Worm (Caenorhabditis elegans) whole organism, L4 larva: ENCODE results near the gene div-1.

Experiments
- F10B5.3 ChIP-seq: sonication (generic microtip); optimal IDR thresholded peaks from 2 replicates; lab custom pipeline; 2016; ENCODE audit warnings: mild to moderate bottlenecking, missing genetic modification characterization, missing compliant biosample characterization
- F37D6.2 ChIP-seq: sonication (generic microtip); optimal IDR thresholded peaks from 2 replicates; lab custom pipeline; 2016; ENCODE audit warnings: mild to moderate bottlenecking, missing genetic modification characterization, missing compliant biosample characterization
- F49E8.2 ChIP-seq: sonication (generic microtip); optimal IDR thresholded peaks from 2 replicates; lab custom pipeline; 2016; ENCODE audit warnings: missing compliant biosample characterization, mild to moderate bottlenecking, missing genetic modification characterization, borderline replicate concordance
- R02D3.7 ChIP-seq: fragments of 150-350 bp; sonication (generic microtip); optimal IDR thresholded peaks from 3 replicates; lab custom pipeline; 2014; ENCODE audit warnings: missing biosample characterization, missing genetic modification characterization
- T20F7.1 ChIP-seq: fragments of 200-800 bp; sonication (Bioruptor generic); optimal IDR thresholded peaks from 2 replicates; lab custom pipeline; 2018; ENCODE audit warnings: mild to moderate bottlenecking, missing genetic modification characterization, missing compliant biosample characterization
- T26A8.4 ChIP-seq: fragments of 200-800 bp; sonication (Bioruptor generic); IDR thresholded peaks from 2 replicates; pipeline ENCODE4 v1.3.6; 2022; ENCODE audit warnings: missing genetic modification characterization, missing compliant biosample characterization
- Y48G9A.11 ChIP-seq: fragments of 200-800 bp; sonication (Bioruptor generic); IDR thresholded peaks from 2 replicates; pipeline ENCODE4 v1.3.6; 2022; ENCODE audit warnings: missing genetic modification reagents, missing genetic modification characterization, missing compliant biosample characterization
- ZK546.5 ChIP-seq, 2 experiments: sonication (generic microtip); optimal IDR thresholded peaks; 2 replicates each; lab custom pipeline; 2017; ENCODE audit warnings: missing biosample characterization in 2 of 2, missing genetic modification characterization in 2 of 2
- attf-4 ChIP-seq: sonication (generic microtip); optimal IDR thresholded peaks from 3 replicates; lab custom pipeline; 2017; ENCODE audit warnings: missing biosample characterization, missing genetic modification characterization
- ceh-20 ChIP-seq: fragments of 200-800 bp; sonication (Bioruptor generic); IDR thresholded peaks from 2 replicates; pipeline ENCODE4 v1.3.6; 2022; ENCODE audit warnings: missing genetic modification reagents, missing genetic modification characterization, missing compliant biosample characterization
- ceh-28 ChIP-seq: fragments of 150-350 bp; optimal IDR thresholded peaks from 2 replicates; lab custom pipeline; 2014; ENCODE audit warnings: missing biosample characterization, missing genetic modification reagents, missing genetic modification characterization
- ceh-32 ChIP-seq: sonication (generic microtip); optimal IDR thresholded peaks from 2 replicates; lab custom pipeline; 2016; ENCODE audit warnings: mild to moderate bottlenecking, missing genetic modification characterization, missing compliant biosample characterization; ENCODE audit not compliant: poor library complexity
- ceh-44 ChIP-seq: fragments of 200-800 bp; sonication (Bioruptor generic); IDR thresholded peaks from 2 replicates; pipeline ENCODE4 v1.3.6; 2022; ENCODE audit warnings: missing genetic modification reagents, missing genetic modification characterization, missing compliant biosample characterization
- ces-1 ChIP-seq: fragments of 150-350 bp; sonication (generic microtip); optimal IDR thresholded peaks from 4 replicates; lab custom pipeline; 2014; ENCODE audit warnings: missing biosample characterization, missing genetic modification reagents, missing genetic modification characterization
- daf-12 ChIP-seq: fragments of 150-350 bp; optimal IDR thresholded peaks from 2 replicates; lab custom pipeline; 2014; ENCODE audit warnings: missing biosample characterization, missing genetic modification reagents, missing genetic modification characterization
- daf-8 ChIP-seq: fragments of 200-800 bp; sonication (Bioruptor generic); IDR thresholded peaks from 2 replicates; pipeline ENCODE4 v1.3.6; 2022; ENCODE audit warnings: missing genetic modification characterization, missing compliant biosample characterization
- dmd-6 ChIP-seq: fragments of 200-800 bp; sonication (Bioruptor generic); IDR thresholded peaks from 2 replicates; pipeline ENCODE4 v1.3.6; 2022; ENCODE audit warnings: missing genetic modification reagents, missing genetic modification characterization, missing compliant biosample characterization
- dmd-8 ChIP-seq: fragments of 200-800 bp; sonication (Bioruptor generic); IDR thresholded peaks from 2 replicates; pipeline ENCODE4 v1.3.6; 2022; ENCODE audit warnings: missing genetic modification characterization, missing compliant biosample characterization
- fkh-10 ChIP-seq: fragments of 150-350 bp; optimal IDR thresholded peaks from 2 replicates; lab custom pipeline; 2014; ENCODE audit warnings: missing biosample characterization, missing genetic modification reagents, missing genetic modification characterization
- gei-8 ChIP-seq: fragments of 200-800 bp; sonication (Bioruptor generic); optimal IDR thresholded peaks from 2 replicates; lab custom pipeline; 2018; ENCODE audit warnings: mild to moderate bottlenecking, missing genetic modification characterization, missing compliant biosample characterization
- hlh-11 ChIP-seq: fragments of 200-800 bp; sonication (Bioruptor generic); optimal IDR thresholded peaks from 2 replicates; lab custom pipeline; 2018; ENCODE audit warnings: mild to moderate bottlenecking, missing genetic modification characterization, missing compliant biosample characterization
- hlh-30 ChIP-seq: sonication (generic microtip); optimal IDR thresholded peaks from 2 replicates; lab custom pipeline; 2017; ENCODE audit warnings: antibody characterized with exemption, mild to moderate bottlenecking, missing genetic modification characterization, missing compliant biosample characterization; ENCODE audit not compliant: insufficient read depth
- hmg-1.1 ChIP-seq: fragments of 200-800 bp; sonication (Bioruptor generic); IDR thresholded peaks from 2 replicates; pipeline ENCODE4 v1.3.6; 2022; ENCODE audit warnings: missing genetic modification reagents, missing genetic modification characterization, missing compliant biosample characterization
- lim-7 ChIP-seq: fragments of 200-800 bp; sonication (Bioruptor generic); IDR thresholded peaks from 2 replicates; pipeline ENCODE4 v1.3.6; 2022; ENCODE audit warnings: missing genetic modification characterization, missing compliant biosample characterization
- lin-13 ChIP-seq: fragments of 150-350 bp; optimal IDR thresholded peaks from 2 replicates; lab custom pipeline; 2014; ENCODE audit warnings: missing biosample characterization, missing genetic modification reagents, missing genetic modification characterization
- lin-38 ChIP-seq: fragments of 200-800 bp; sonication (Bioruptor generic); IDR thresholded peaks from 2 replicates; pipeline ENCODE4 v1.3.6; 2022; ENCODE audit warnings: missing genetic modification reagents, missing genetic modification characterization, missing compliant biosample characterization
- madf-9 ChIP-seq: fragments of 200-800 bp; sonication (Bioruptor generic); conservative IDR thresholded peaks from 2 replicates; pipeline ENCODE4 v1.3.6; 2022; ENCODE audit warnings: missing genetic modification reagents, missing genetic modification characterization, missing compliant biosample characterization
- mdl-1 ChIP-seq, 2 experiments: fragments of 150-350 bp in 1 of 2; sonication (generic microtip) in 1 of 2; optimal IDR thresholded peaks; 2 replicates each; lab custom pipeline; 2014 to 2017; ENCODE audit warnings: missing biosample characterization in 2 of 2, missing genetic modification characterization in 2 of 2
- mep-1 ChIP-seq: fragments of 150-350 bp; sonication (generic microtip); optimal IDR thresholded peaks from 3 replicates; lab custom pipeline; 2014; ENCODE audit warnings: missing biosample characterization, missing genetic modification characterization
- mes-2 ChIP-seq: sonication (generic microtip); optimal IDR thresholded peaks from 2 replicates; lab custom pipeline; 2016; ENCODE audit warnings: missing genotype, mild to moderate bottlenecking, missing genetic modification characterization, missing compliant biosample characterization; ENCODE audit not compliant: poor library complexity, severe bottlenecking
- nhr-102 ChIP-seq: sonication (generic microtip); optimal IDR thresholded peaks from 2 replicates; lab custom pipeline; 2016; ENCODE audit warnings: mild to moderate bottlenecking, missing genetic modification characterization, moderate library complexity, missing compliant biosample characterization
- nhr-11 ChIP-seq: fragments of 150-350 bp; optimal IDR thresholded peaks from 2 replicates; lab custom pipeline; 2014; ENCODE audit warnings: missing biosample characterization, missing genetic modification characterization
- nhr-28 ChIP-seq: fragments of 150-350 bp; optimal IDR thresholded peaks from 2 replicates; lab custom pipeline; 2014; ENCODE audit warnings: missing biosample characterization, missing genetic modification characterization
- nhr-41 ChIP-seq: fragments of 200-800 bp; sonication (Bioruptor generic); IDR thresholded peaks from 2 replicates; pipeline ENCODE4 v1.3.6; 2022; ENCODE audit warnings: missing genetic modification reagents, missing genetic modification characterization, missing compliant biosample characterization
- nhr-42 ChIP-seq: fragments of 200-800 bp; sonication (Bioruptor generic); IDR thresholded peaks from 2 replicates; pipeline ENCODE4 v1.3.6; 2022; ENCODE audit warnings: missing genetic modification characterization, missing compliant biosample characterization
- nhr-6 ChIP-seq: fragments of 150-350 bp; optimal IDR thresholded peaks from 2 replicates; lab custom pipeline; 2014; ENCODE audit warnings: missing biosample characterization, missing genetic modification characterization
- nhr-76 ChIP-seq: fragments of 150-350 bp; optimal IDR thresholded peaks from 2 replicates; lab custom pipeline; 2014; ENCODE audit warnings: missing biosample characterization, missing genetic modification characterization
- nhr-77 ChIP-seq: fragments of 150-350 bp; optimal IDR thresholded peaks from 2 replicates; lab custom pipeline; 2014; ENCODE audit warnings: missing biosample characterization, missing genetic modification characterization
- php-3 ChIP-seq: fragments of 200-800 bp; sonication (Bioruptor generic); IDR thresholded peaks from 2 replicates; pipeline ENCODE4 v1.3.6; 2022; ENCODE audit warnings: missing genetic modification reagents, missing genetic modification characterization, missing compliant biosample characterization
- sdz-12 ChIP-seq: fragments of 200-800 bp; sonication (Bioruptor generic); optimal IDR thresholded peaks from 2 replicates; lab custom pipeline; 2018; ENCODE audit warnings: mild to moderate bottlenecking, missing genetic modification characterization, missing compliant biosample characterization
- set-16 ChIP-seq: fragments of 200-800 bp; sonication (Bioruptor generic); IDR thresholded peaks from 2 replicates; pipeline ENCODE4 v1.3.6; 2022; ENCODE audit warnings: missing genetic modification reagents, missing genetic modification characterization, missing compliant biosample characterization
- skn-1 ChIP-seq: fragments of 150-350 bp; optimal IDR thresholded peaks from 2 replicates; lab custom pipeline; 2014; ENCODE audit warnings: missing biosample characterization, missing genetic modification characterization
- spr-1 ChIP-seq: sonication (generic microtip); optimal IDR thresholded peaks from 2 replicates; lab custom pipeline; 2016; ENCODE audit warnings: mild to moderate bottlenecking, missing genetic modification characterization, missing compliant biosample characterization
- spr-3 ChIP-seq: fragments of 200-800 bp; sonication (Bioruptor generic); optimal IDR thresholded peaks from 2 replicates; lab custom pipeline; 2018; ENCODE audit warnings: mild to moderate bottlenecking, missing genetic modification characterization, missing compliant biosample characterization
- tag-97 ChIP-seq: fragments of 200-800 bp; sonication (Bioruptor generic); IDR thresholded peaks from 2 replicates; pipeline ENCODE4 v1.3.6; 2022; ENCODE audit warnings: missing genetic modification characterization, missing compliant biosample characterization
- unc-130 ChIP-seq: sonication (generic microtip); optimal IDR thresholded peaks from 2 replicates; lab custom pipeline; 2016; ENCODE audit warnings: missing genetic modification reagents, missing genetic modification characterization, missing compliant biosample characterization
- unc-62 ChIP-seq, 3 experiments: fragments of 150-350 bp in 1 of 3; sonication (generic microtip); optimal IDR thresholded peaks in 2 of 3; peaks in 1 of 3; 1 replicate in 1 of 3; 2 replicates in 2 of 3; lab custom pipeline; 2014 to 2017; ENCODE audit warnings: missing biosample characterization in 3 of 3, missing genetic modification characterization in 3 of 3, missing genetic modification reagents in 3 of 3, missing genotype in 1 of 3
- zfp-2 ChIP-seq: sonication (generic microtip); optimal IDR thresholded peaks from 2 replicates; lab custom pipeline; 2016; ENCODE audit warnings: mild to moderate bottlenecking, missing genetic modification characterization, missing compliant biosample characterization
- zfp-3 ChIP-seq: fragments of 200-800 bp; sonication (Bioruptor generic); conservative IDR thresholded peaks from 2 replicates; pipeline ENCODE4 v1.3.6; 2022; ENCODE audit warnings: missing genetic modification reagents, missing genetic modification characterization, missing compliant biosample characterization
- zip-2 ChIP-seq: fragments of 150-350 bp; optimal IDR thresholded peaks from 2 replicates; lab custom pipeline; 2014; ENCODE audit warnings: missing biosample characterization, missing genetic modification characterization

The div-1 gene

DNA sequence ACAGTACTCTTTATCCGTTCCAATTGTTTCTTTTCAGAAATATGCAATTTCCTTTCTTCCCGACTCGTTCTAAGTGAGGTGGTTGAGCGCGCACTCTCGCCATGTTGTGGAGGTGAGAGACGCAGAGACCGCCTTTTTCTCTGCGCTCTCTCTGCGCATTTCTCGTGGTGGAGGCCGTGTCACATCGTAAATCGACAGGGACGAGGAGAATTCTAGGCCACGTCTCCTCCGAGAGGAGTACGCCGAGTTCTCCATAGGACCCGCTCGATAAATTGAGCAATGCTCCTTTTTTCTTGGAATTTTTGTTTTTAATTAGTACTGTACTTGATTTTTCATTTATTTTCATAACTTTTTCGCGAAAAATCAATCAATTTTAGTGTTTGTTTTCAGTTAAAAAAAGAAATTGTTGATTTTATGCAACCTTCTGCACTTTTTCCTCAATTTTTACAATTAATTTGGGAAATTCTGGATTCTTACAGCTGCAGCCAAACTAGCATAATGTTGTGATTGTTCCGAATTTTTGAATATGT lies 22.5 kb upstream of the div-1 start, which contains the start of gene cnk-1:
TSS of gene cnk-1 (plus strand) at position 480 of the 530 bp plus-strand sequence.
- peak; percentile 99 for TF ChIP-seq madf-9
- TF ChIP-seq ceh-28 = no peak
- no peak for TF ChIP-seq skn-1 (tag; lab: Kevin White, UChicago)
- TF ChIP-seq ceh-44 (GFP tag; lab: Robert Waterston, UW) = peak; percentile 99
- peak; percentile 81 for TF ChIP-seq nhr-102
- TF ChIP-seq ces-1 (GFP tag; lab: Kevin White, UChicago) = no peak
- peak; percentile 69 for TF ChIP-seq hlh-11 (tag; lab: Kevin White, UChicago)
- no peak for TF ChIP-seq spr-1 (tag; lab: Kevin White, UChicago)
- peak; percentile 42 for TF ChIP-seq mep-1 (tag; lab: Kevin White, UChicago)
- peak; percentile 98 for TF ChIP-seq lin-38 (GFP tag; lab: Robert Waterston, UW)
- TF ChIP-seq lim-7 (GFP tag; lab: Robert Waterston, UW) = no peak; the same call in 1 of the 2 replicates
- peak; percentile 6 for TF ChIP-seq nhr-77 (tag; lab: Kevin White, UChicago)
- TF ChIP-seq nhr-11 (tag; lab: Kevin White, UChicago) = peak; percentile 1
- TF ChIP-seq lin-13 = peak; percentile 51
- TF ChIP-seq spr-3 (GFP tag; lab: Kevin White, UChicago) = peak; percentile 44
- no peak for TF ChIP-seq zip-2 (tag; lab: Kevin White, UChicago)
- no peak for TF ChIP-seq gei-8
- TF ChIP-seq sdz-12 (GFP tag; lab: Kevin White, UChicago) = peak; percentile 74
- TF ChIP-seq attf-4 (tag; lab: Kevin White, UChicago) = no peak
- TF ChIP-seq F10B5.3 = no peak
- TF ChIP-seq nhr-42 (GFP tag; lab: Robert Waterston, UW) = peak; percentile 97
- TF ChIP-seq nhr-76 (tag; lab: Kevin White, UChicago) = no peak
- no peak for TF ChIP-seq T20F7.1 (GFP tag; lab: Kevin White, UChicago)
- TF ChIP-seq Y48G9A.11 = peak; percentile 96
- no peak for TF ChIP-seq ZK546.5 (tag; optimal IDR thresholded peaks at IDR 0.05; lab: Kevin White, UChicago)
- peak; percentile 97 for TF ChIP-seq T26A8.4 (GFP tag; lab: Robert Waterston, UW)
- TF ChIP-seq php-3 (GFP tag; lab: Robert Waterston, UW) = peak; percentile 96
- peak; percentile 85 for TF ChIP-seq dmd-8 (GFP tag; lab: Robert Waterston, UW)
- TF ChIP-seq nhr-28 = no peak
- TF ChIP-seq fkh-10 (GFP tag; lab: Kevin White, UChicago) = no peak
- no peak for TF ChIP-seq daf-12 (tag; lab: Kevin White, UChicago)
- peak; percentile 94 for TF ChIP-seq unc-130 (GFP tag; lab: Kevin White, UChicago)
- peak; percentile 74; the same call in 1 of the 2 replicates for TF ChIP-seq nhr-41 (GFP tag; lab: Robert Waterston, UW)
- TF ChIP-seq mes-2 (tag; lab: Kevin White, UChicago) = peak; percentile 99
- peak; percentile 98 for TF ChIP-seq tag-97 (GFP tag; lab: Robert Waterston, UW)
- TF ChIP-seq zfp-3 = peak; percentile 98
- TF ChIP-seq daf-8 = 0 out of 2 replicates have a peak, but pooled peaks have one; percentile 11
- TF ChIP-seq hlh-30 (tag; lab: Kevin White, UChicago) = peak; percentile 66
- peak; percentile 43 for TF ChIP-seq nhr-6 (tag; lab: Kevin White, UChicago)
- TF ChIP-seq R02D3.7 = peak; percentile 36
- TF ChIP-seq unc-62 (GFP tag; optimal IDR thresholded peaks at IDR 0.05 in 1 of 2; lab: Kevin White, UChicago) = no peak
- TF ChIP-seq unc-62 (tag; optimal IDR thresholded peaks at IDR 0.05; lab: Kevin White, UChicago) = no peak
- TF ChIP-seq dmd-6 (GFP tag; lab: Robert Waterston, UW) = peak; percentile 98
- peak; percentile 98 for TF ChIP-seq ceh-20 (GFP tag; lab: Robert Waterston, UW)
- no peak for TF ChIP-seq mdl-1 (tag; optimal IDR thresholded peaks at IDR 0.05; lab: Kevin White, UChicago)
- TF ChIP-seq hmg-1.1 (GFP tag; lab: Robert Waterston, UW) = peak; percentile 99
- TF ChIP-seq ceh-32 (tag; lab: Kevin White, UChicago) = no peak
- peak; percentile 74 for TF ChIP-seq F37D6.2
- TF ChIP-seq zfp-2 (tag; lab: Kevin White, UChicago) = no peak
- peak; percentile 92 for TF ChIP-seq set-16 (GFP tag; lab: Robert Waterston, UW)
- TF ChIP-seq F49E8.2 (tag; lab: Kevin White, UChicago) = peak; percentile 76
